Worm (Caenorhabditis elegans) whole organism, L4/young adult: Measurements from ENCODE around the gene ace-1.

Source experiments
- W03F9.2 ChIP-seq: fragments of 150-350 bp; optimal IDR thresholded peaks from 2 replicates; lab custom pipeline; 2014; ENCODE audit warnings: missing biosample characterization, missing genetic modification characterization
- dao-5 ChIP-seq: sonication (generic microtip); optimal IDR thresholded peaks from 2 replicates; lab custom pipeline; 2016; ENCODE audit warnings: missing genotype, missing genetic modification characterization, moderate library complexity, missing compliant biosample characterization
- him-1 ChIP-seq: sonication (generic microtip); optimal IDR thresholded peaks from 2 replicates; lab custom pipeline; 2016; ENCODE audit warnings: missing genotype, missing genetic modification reagents, missing genetic modification characterization, missing compliant biosample characterization

Gene ace-1

ce11 chrX:16341838-16342237, 25.3 kb upstream of the ace-1 start:
- no peak for TF ChIP-seq him-1 (tag; lab: Kevin White, UChicago)
- no peak for TF ChIP-seq dao-5 (tag; lab: Kevin White, UChicago)

DNA sequence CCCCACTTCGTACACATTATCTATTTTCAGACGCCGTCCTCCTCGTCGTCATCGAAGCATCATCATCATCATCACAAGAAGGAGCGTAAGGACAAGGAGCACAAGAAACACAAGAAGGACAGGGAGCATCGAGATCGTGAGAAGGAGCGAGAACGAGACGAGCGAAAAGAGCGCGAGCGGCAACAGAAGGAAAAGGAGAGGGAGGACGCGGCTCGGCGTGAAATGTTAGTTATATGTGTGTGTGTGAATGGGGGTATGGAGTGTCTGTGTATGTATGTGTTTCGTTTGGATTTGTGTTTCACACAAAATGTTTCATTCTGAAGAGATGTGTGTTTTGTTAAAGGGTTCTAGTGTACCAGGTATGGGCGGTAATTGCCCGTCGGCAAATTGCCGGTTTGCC, 24.8 kb upstream of the ace-1 start:
- TF ChIP-seq him-1 (tag; lab: Kevin White, UChicago): no peak
- no peak for TF ChIP-seq W03F9.2 (tag; lab: Kevin White, UChicago)
- no peak for TF ChIP-seq dao-5 (tag; lab: Kevin White, UChicago)

- TF ChIP-seq dao-5 (tag; lab: Kevin White, UChicago): no peak
- TF ChIP-seq him-1 (tag; lab: Kevin White, UChicago): no peak
- no peak for TF ChIP-seq W03F9.2 (tag; lab: Kevin White, UChicago)
These were observed 23.0 kb upstream of the ace-1 start for ce11 chrX:16343885-16344640.

- TF ChIP-seq him-1 (tag; lab: Kevin White, UChicago) (no peak), W03F9.2 (tag; lab: Kevin White, UChicago) (no peak), dao-5 (tag; lab: Kevin White, UChicago) (no peak)
These were observed 21.8 kb upstream of the ace-1 start for ce11 chrX:16345296-16345695.

DNA sequence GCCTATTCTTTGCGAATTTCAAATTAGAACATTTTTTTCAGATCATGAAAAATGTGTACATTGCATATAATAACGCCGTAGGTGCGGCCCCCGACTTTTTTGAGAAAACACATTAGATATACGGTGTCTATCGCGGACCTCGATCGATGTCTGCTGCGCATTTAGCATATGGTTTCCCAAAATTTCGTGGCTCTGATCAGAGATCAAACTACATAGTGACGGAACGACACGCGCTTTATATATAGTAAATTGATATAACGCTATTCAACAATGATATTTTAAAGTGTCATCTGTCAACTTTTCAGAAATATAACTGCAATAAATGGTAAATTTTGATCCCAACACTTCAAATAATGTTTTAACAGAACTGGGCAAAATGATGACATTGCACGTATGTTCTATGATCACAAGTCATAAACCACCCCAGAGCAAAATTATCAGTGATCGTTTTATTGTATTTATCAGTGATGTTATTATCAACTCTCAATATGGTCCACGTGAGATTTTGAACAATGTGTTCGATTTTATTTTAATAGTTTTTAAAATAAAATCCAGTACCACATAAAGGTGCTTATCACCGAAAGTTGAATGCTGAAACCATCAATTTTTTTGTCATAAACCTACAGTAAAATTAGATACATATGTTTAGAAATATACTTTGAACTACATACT, 20.7 kb upstream of the ace-1 start:
- TF ChIP-seq dao-5 (tag; lab: Kevin White, UChicago): no peak
- TF ChIP-seq him-1 (tag; lab: Kevin White, UChicago): no peak
- TF ChIP-seq W03F9.2 (tag; lab: Kevin White, UChicago): peak; percentile 5

DNA sequence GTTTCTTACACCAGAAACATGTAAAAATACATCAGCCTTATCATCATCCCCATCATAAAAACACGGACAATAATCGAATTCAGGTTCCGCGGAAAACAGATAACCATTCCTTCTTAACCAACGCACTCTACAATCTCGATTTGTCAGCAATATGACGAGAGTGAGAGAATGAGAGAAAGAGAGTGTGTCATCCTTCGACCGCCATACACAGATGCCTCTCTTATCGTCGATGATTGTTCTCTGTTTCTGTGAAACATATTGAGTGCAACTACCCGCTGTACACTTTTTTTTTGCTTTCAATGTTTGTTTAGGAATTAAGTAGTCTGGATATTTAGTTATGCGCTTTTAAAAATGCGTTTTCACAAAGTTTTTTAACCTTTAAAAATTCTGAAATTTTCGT, 18.1 kb upstream of the ace-1 start:
- no peak for TF ChIP-seq him-1 (tag; lab: Kevin White, UChicago)
- no peak for TF ChIP-seq W03F9.2 (tag; lab: Kevin White, UChicago)
- TF ChIP-seq dao-5 (tag; lab: Kevin White, UChicago): no peak

DNA sequence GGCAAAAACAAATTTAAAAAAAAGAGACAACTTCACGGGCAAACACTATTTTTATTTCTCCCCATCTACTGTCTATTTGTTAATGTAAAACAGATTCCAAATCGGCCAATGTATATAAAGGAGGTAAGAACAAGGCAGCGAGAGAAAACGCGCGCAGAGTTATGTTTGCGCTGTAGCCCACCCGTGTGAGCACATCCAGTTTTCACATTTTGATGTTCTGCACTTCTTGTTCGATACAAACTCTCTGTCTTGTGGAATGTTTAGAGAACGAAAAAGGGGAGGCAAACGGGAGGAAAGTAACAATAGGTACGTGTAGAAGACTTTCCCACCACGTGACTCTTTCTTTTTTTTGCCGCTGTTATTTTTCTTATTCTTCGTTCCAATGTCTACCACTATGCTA, 14.6 kb upstream of the ace-1 start:
- TF ChIP-seq dao-5 (tag; lab: Kevin White, UChicago) (no peak), him-1 (tag; lab: Kevin White, UChicago) (no peak), W03F9.2 (tag; lab: Kevin White, UChicago) (no peak)

DNA sequence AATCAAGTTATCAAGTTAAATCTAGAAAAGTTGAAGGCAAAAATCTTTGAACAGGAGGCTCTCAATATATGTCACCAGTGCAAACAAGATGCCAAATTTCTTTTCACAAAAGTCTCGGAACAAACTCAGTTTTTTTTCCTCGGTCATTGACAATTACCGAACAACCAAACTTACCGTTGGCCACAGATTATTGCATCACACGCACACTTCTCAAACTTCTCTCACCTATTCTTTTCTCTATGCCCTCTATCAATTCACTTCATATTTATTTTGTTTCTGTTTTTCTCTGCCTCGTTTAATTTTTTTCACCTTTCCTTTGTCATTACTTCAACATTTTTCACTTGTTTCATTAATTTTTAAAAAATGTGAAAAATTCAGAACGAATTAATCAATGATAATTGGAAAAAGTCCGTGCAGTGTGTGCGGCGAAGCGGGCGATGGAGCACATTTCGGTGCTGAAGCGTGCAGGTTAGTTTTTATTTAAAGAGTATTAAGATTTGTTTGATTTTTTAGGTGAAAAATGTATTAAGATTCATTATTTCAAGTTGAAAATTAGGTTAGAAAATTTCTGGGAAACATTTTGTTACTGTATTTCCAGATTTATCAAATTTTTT, 12.4 kb upstream of the ace-1 start, which contains the start of gene nhr-28:
Gene nhr-28, plus strand, starts transcription at position 379 of the 614 bp plus-strand sequence.
- TF ChIP-seq dao-5 (tag; lab: Kevin White, UChicago) (no peak), W03F9.2 (tag; lab: Kevin White, UChicago) (no peak), him-1 (tag; lab: Kevin White, UChicago) (no peak)

DNA sequence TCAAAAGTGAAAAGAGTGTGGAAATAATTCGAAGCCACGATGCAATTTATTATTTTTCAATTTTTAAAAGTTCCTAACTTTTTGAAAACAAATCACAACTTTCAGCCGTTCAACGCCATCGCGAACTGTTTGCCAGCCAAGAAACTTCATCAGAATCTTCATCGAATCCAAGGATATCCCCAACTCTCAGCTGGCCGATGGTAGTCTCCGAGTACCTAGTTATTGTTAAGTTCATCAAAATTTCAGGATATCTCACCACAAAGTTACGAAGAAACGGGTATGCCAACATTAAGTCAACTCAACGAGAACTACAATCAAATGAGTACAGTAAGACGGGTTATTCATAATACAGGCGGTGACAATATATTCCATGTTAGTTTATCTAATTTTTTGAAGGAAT, 10.8 kb upstream of the ace-1 start:
- TF ChIP-seq dao-5 (tag; lab: Kevin White, UChicago) (no peak), him-1 (tag; lab: Kevin White, UChicago) (no peak), W03F9.2 (tag; lab: Kevin White, UChicago) (no peak)

DNA sequence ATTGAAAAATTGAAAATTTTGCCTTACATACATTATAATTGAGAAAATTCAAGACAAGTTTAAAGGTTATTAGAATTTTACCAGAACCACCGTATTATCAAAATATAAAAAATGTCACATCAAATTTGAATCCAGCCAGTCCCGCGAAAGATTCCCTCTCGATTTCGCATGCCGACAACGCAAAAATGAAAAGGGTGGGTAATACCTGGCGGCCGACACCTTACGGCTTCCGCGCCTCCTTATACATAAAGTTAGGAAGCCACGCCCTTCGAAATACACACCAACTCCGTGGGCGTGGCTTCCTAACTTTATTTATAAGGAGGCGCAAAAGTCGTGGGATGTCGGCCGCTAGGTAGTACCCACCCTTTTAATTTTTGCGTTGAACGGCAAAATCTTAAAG, 9.6 kb upstream of the ace-1 start:
- TF ChIP-seq dao-5 (tag; lab: Kevin White, UChicago) (no peak), him-1 (tag; lab: Kevin White, UChicago) (no peak), W03F9.2 (tag; lab: Kevin White, UChicago) (no peak)

DNA sequence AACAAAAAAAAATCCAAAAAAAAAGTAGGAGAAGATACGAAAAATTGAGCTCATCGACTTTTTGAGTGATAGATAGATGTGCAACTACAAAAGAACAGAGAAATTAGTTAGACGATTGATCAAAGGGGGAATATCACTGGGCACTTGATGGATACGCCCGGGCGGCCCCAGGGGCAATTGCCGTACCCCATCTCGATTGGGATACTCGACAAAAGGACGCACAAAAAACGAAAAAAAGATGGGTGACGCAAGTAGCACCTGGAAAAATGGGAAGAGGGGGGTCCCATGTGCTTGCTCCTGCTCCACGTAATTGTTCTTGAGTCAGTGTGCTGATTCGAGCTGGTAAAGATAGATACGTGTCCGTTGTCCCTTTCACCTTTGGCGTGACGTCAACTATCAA, 6.1 kb upstream of the ace-1 start:
- no peak for TF ChIP-seq him-1 (tag; lab: Kevin White, UChicago)
- TF ChIP-seq dao-5 (tag; lab: Kevin White, UChicago): no peak
- no peak for TF ChIP-seq W03F9.2 (tag; lab: Kevin White, UChicago)

DNA sequence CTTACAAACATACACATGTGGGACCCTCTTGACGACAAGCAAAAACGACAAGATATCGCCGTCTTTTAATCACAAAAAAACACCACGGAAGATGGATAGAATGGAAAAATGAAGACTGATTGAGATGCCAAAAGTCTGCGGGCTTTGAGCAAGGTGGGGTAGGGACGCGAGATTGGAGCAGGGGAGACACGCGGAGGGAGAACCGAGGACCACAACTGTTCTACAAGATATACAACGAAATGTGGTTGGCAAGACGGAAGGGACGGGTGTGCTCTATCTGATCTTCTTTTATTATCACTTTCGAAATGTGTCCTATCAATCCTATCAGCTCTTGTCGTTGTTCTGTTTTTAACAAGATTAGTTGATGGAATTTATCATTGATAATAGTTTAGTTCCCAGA, 3.5 kb upstream of the ace-1 start:
- no peak for TF ChIP-seq W03F9.2 (tag; lab: Kevin White, UChicago)
- no peak for TF ChIP-seq dao-5 (tag; lab: Kevin White, UChicago)
- TF ChIP-seq him-1 (tag; lab: Kevin White, UChicago): no peak

ce11 chrX:16366508-16366907, 585 bp upstream of the ace-1 start:
- TF ChIP-seq him-1 (tag; lab: Kevin White, UChicago) (no peak), W03F9.2 (tag; lab: Kevin White, UChicago) (no peak), dao-5 (tag; lab: Kevin White, UChicago) (no peak)
